Fruit fly (Drosophila melanogaster): ENCODE data around the gene CG6136.

dm6 chr3R:15369742-15370141 lies 2.3 kb downstream of the CG6136 start, which contains the start of gene CG14868:
- TF ChIP-seq achi (GFP tag; optimal IDR thresholded peaks at IDR 0.05), result no peak
- no peak for TF ChIP-seq salr (GFP tag; optimal IDR thresholded peaks at IDR 0.05)
- TF ChIP-seq CG3919 (GFP tag; optimal IDR thresholded peaks at IDR 0.05), result no peak
- no peak for TF ChIP-seq CG6854 (GFP tag; optimal IDR thresholded peaks at IDR 0.05)
- no peak for TF ChIP-seq Lpt (GFP tag; optimal IDR thresholded peaks at IDR 0.05)
- no peak for TF ChIP-seq CG6163 (GFP tag; IDR thresholded peaks at IDR 0.05)
- TF ChIP-seq Eip93F (GFP tag; optimal IDR thresholded peaks at IDR 0.05), result no peak
- no peak for TF ChIP-seq CG32006 (GFP tag; optimal IDR thresholded peaks at IDR 0.05)
- no peak for TF ChIP-seq Sox15 (GFP tag; optimal IDR thresholded peaks at IDR 0.05)
- no peak for TF ChIP-seq Sox102F (GFP tag; optimal IDR thresholded peaks at IDR 0.05)
- no peak for TF ChIP-seq CG10669 (GFP tag; optimal IDR thresholded peaks at IDR 0.05)
- no peak for TF ChIP-seq CG11762 (GFP tag; optimal IDR thresholded peaks at IDR 0.05; ENCODE audit: insufficient read depth)

Data from whole organism, prepupa.